Fruit fly (Drosophila melanogaster) whole organism, prepupa: ENCODE measurements around the gene obst-H.
A peak's percentile ranks its signal among the peaks of the same experiment; 100 is the strongest.

Source experiments
- CG10631 ChIP-seq: fragments of 200-800 bp; sonication (Bioruptor generic); optimal IDR thresholded peaks from 2 replicates; lab custom pipeline; 2016; ENCODE audit warnings: missing biosample characterization, missing genetic modification characterization
- CG10669 ChIP-seq: fragments of 200-800 bp; sonication (Bioruptor generic); optimal IDR thresholded peaks from 3 replicates; lab custom pipeline; 2018; ENCODE audit warnings: missing biosample characterization, mild to moderate bottlenecking, missing genetic modification characterization, moderate library complexity
- CG15336 ChIP-seq: fragments of 200-800 bp; sonication (Bioruptor generic); IDR thresholded peaks from 2 replicates; pipeline ENCODE4 v1.3.6; 2022; ENCODE audit warnings: missing biosample characterization, missing genetic modification characterization
- CG1621 ChIP-seq: fragments of 200-800 bp; sonication (Bioruptor generic); optimal IDR thresholded peaks from 3 replicates; lab custom pipeline; 2018; ENCODE audit warnings: missing biosample characterization, mild to moderate bottlenecking, missing genetic modification characterization
- CG16779 ChIP-seq: fragments of 200-800 bp; sonication (Bioruptor generic); optimal IDR thresholded peaks from 3 replicates; lab custom pipeline; 2017; ENCODE audit warnings: missing biosample characterization, mild to moderate bottlenecking, missing genetic modification characterization
- CG3032 ChIP-seq: fragments of 200-800 bp; optimal IDR thresholded peaks from 2 replicates; lab custom pipeline; 2019; ENCODE audit warnings: missing biosample characterization, mild to moderate bottlenecking, missing genetic modification characterization, moderate library complexity
- CG31627 ChIP-seq: fragments of 200-800 bp; sonication (Bioruptor generic); optimal IDR thresholded peaks from 3 replicates; lab custom pipeline; 2016; ENCODE audit warnings: missing biosample characterization, missing genetic modification characterization
- CG32006 ChIP-seq: fragments of 200-800 bp; sonication (Bioruptor generic); optimal IDR thresholded peaks from 3 replicates; lab custom pipeline; 2017; ENCODE audit warnings: missing biosample characterization, mild to moderate bottlenecking, missing genetic modification characterization
- CG3919 ChIP-seq: fragments of 200-800 bp; sonication (Bioruptor generic); optimal IDR thresholded peaks from 3 replicates; lab custom pipeline; 2016; ENCODE audit warnings: missing biosample characterization, missing genetic modification characterization
- CG6163 ChIP-seq: fragments of 200-800 bp; sonication (Bioruptor generic); IDR thresholded peaks from 3 replicates; pipeline ENCODE4 v1.3.6; 2022; ENCODE audit warnings: missing biosample characterization, missing genetic modification characterization
- CG6276 ChIP-seq: fragments of 200-800 bp; sonication (Bioruptor generic); optimal IDR thresholded peaks from 2 replicates; lab custom pipeline; 2017; ENCODE audit warnings: missing biosample characterization, mild to moderate bottlenecking, missing genetic modification characterization
- CG6808 ChIP-seq: fragments of 200-800 bp; sonication (Bioruptor generic); optimal IDR thresholded peaks from 3 replicates; lab custom pipeline; 2017; ENCODE audit warnings: missing biosample characterization, missing genetic modification characterization, mild to moderate bottlenecking, moderate library complexity, missing genetic modification reagents
- CG6854 ChIP-seq: fragments of 200-800 bp; sonication (Bioruptor generic); optimal IDR thresholded peaks from 2 replicates; lab custom pipeline; 2017; ENCODE audit warnings: missing biosample characterization, mild to moderate bottlenecking, missing genetic modification characterization
- CG7368 ChIP-seq: fragments of 200-800 bp; sonication (Bioruptor generic); optimal IDR thresholded peaks from 3 replicates; lab custom pipeline; 2016; ENCODE audit warnings: missing biosample characterization, missing genetic modification characterization
- CG8119 ChIP-seq: fragments of 200-800 bp; sonication (Bioruptor generic); IDR thresholded peaks from 3 replicates; pipeline ENCODE4 v1.3.6; 2022; ENCODE audit warnings: missing biosample characterization, missing genetic modification characterization
- CG8319 ChIP-seq: fragments of 200-800 bp; sonication (Bioruptor generic); optimal IDR thresholded peaks from 3 replicates; lab custom pipeline; 2016; ENCODE audit warnings: missing biosample characterization, missing genetic modification characterization
- Eip75B ChIP-seq: fragments of 200-800 bp; sonication (Bioruptor generic); optimal IDR thresholded peaks from 3 replicates; lab custom pipeline; 2016; ENCODE audit warnings: missing biosample characterization, missing genetic modification characterization
- Eip78C ChIP-seq: fragments of 200-800 bp; sonication (Bioruptor generic); peaks from one replicate; lab custom pipeline; 2016; ENCODE audit warnings: missing biosample characterization, missing genetic modification characterization
- Eip93F ChIP-seq: fragments of 200-800 bp; sonication (Bioruptor generic); optimal IDR thresholded peaks from 2 replicates; lab custom pipeline; 2016; ENCODE audit warnings: missing biosample characterization, mild to moderate bottlenecking, missing genetic modification characterization
- Ets21C ChIP-seq: fragments of 200-800 bp; sonication (Bioruptor generic); optimal IDR thresholded peaks from 3 replicates; lab custom pipeline; 2016; ENCODE audit warnings: missing biosample characterization, missing genetic modification characterization
- Ets96B ChIP-seq: fragments of 200-800 bp; optimal IDR thresholded peaks from 2 replicates; lab custom pipeline; 2019; ENCODE audit warnings: missing biosample characterization, mild to moderate bottlenecking, missing genetic modification characterization, moderate library complexity
- Gug ChIP-seq: fragments of 200-800 bp; sonication (Bioruptor generic); IDR thresholded peaks from 2 replicates; pipeline ENCODE4 v1.3.6; 2022; ENCODE audit warnings: missing biosample characterization, missing genetic modification characterization
- Hr38 ChIP-seq: sonication (Bioruptor generic); optimal IDR thresholded peaks from 2 replicates; lab custom pipeline; 2016; ENCODE audit warnings: missing biosample characterization, missing genetic modification characterization
- Hr39 ChIP-seq: fragments of 200-800 bp; sonication (Bioruptor generic); optimal IDR thresholded peaks from 2 replicates; lab custom pipeline; 2016; ENCODE audit warnings: missing biosample characterization, missing genetic modification characterization
- Hr4 ChIP-seq: fragments of 200-800 bp; sonication (Bioruptor generic); optimal IDR thresholded peaks from 3 replicates; lab custom pipeline; 2016; ENCODE audit warnings: missing biosample characterization, missing genetic modification characterization
- Met ChIP-seq: fragments of 200-800 bp; sonication (Bioruptor generic); optimal IDR thresholded peaks from 3 replicates; lab custom pipeline; 2016; ENCODE audit warnings: missing biosample characterization, missing genetic modification characterization
- OdsH ChIP-seq: fragments of 200-800 bp; sonication (Bioruptor generic); optimal IDR thresholded peaks from 3 replicates; lab custom pipeline; 2016; ENCODE audit warnings: missing biosample characterization, missing genetic modification characterization
- Sox14 ChIP-seq: fragments of 200-800 bp; sonication (Bioruptor generic); optimal IDR thresholded peaks from 3 replicates; lab custom pipeline; 2016; ENCODE audit warnings: missing biosample characterization, missing genetic modification characterization
- Sox15 ChIP-seq: fragments of 200-800 bp; sonication (Bioruptor generic); optimal IDR thresholded peaks from 3 replicates; lab custom pipeline; 2016; ENCODE audit warnings: missing biosample characterization, missing genetic modification characterization
- achi ChIP-seq: fragments of 200-800 bp; sonication (Bioruptor generic); optimal IDR thresholded peaks from 3 replicates; lab custom pipeline; 2016; ENCODE audit warnings: missing biosample characterization, missing genetic modification characterization
- acj6 ChIP-seq: fragments of 200-800 bp; sonication (Bioruptor generic); optimal IDR thresholded peaks from 3 replicates; lab custom pipeline; 2016; ENCODE audit warnings: missing biosample characterization, missing genetic modification characterization
- cyc ChIP-seq: fragments of 200-800 bp; sonication (Bioruptor generic); optimal IDR thresholded peaks from 3 replicates; lab custom pipeline; 2016; ENCODE audit warnings: missing biosample characterization, missing genetic modification characterization
- dac ChIP-seq: fragments of 200-800 bp; sonication (Bioruptor generic); optimal IDR thresholded peaks from 2 replicates; lab custom pipeline; 2017; ENCODE audit warnings: missing biosample characterization, mild to moderate bottlenecking, missing genetic modification characterization
- esn ChIP-seq: fragments of 200-800 bp; sonication (Bioruptor generic); optimal IDR thresholded peaks from 2 replicates; lab custom pipeline; 2016; ENCODE audit warnings: missing biosample characterization, mild to moderate bottlenecking, missing genetic modification characterization, moderate library complexity
- fd59A ChIP-seq: fragments of 200-800 bp; sonication (Bioruptor generic); optimal IDR thresholded peaks from 2 replicates; lab custom pipeline; 2017; ENCODE audit warnings: missing biosample characterization, mild to moderate bottlenecking, missing genetic modification characterization, missing genetic modification reagents
- fd85E ChIP-seq: fragments of 200-800 bp; sonication (Bioruptor generic); optimal IDR thresholded peaks from 3 replicates; lab custom pipeline; 2016; ENCODE audit warnings: missing biosample characterization, missing genetic modification characterization
- fkh ChIP-seq: fragments of 200-800 bp; sonication (Bioruptor generic); optimal IDR thresholded peaks from 3 replicates; lab custom pipeline; 2017; ENCODE audit warnings: missing biosample characterization, mild to moderate bottlenecking, missing genetic modification characterization, moderate library complexity
- net ChIP-seq: fragments of 200-800 bp; sonication (Bioruptor generic); optimal IDR thresholded peaks from 3 replicates; lab custom pipeline; 2016; ENCODE audit warnings: missing biosample characterization, missing genetic modification characterization
- pdm3 ChIP-seq: fragments of 200-800 bp; sonication (Bioruptor generic); optimal IDR thresholded peaks from 3 replicates; lab custom pipeline; 2016; ENCODE audit warnings: missing biosample characterization, missing genetic modification characterization
- salr ChIP-seq, 2 experiments: fragments of 200-800 bp; sonication (Bioruptor generic); optimal IDR thresholded peaks; 3 replicates each; lab custom pipeline; 2016 to 2018; ENCODE audit warnings: missing biosample characterization in 2 of 2, missing genetic modification characterization in 2 of 2, mild to moderate bottlenecking in 1 of 2
- ss ChIP-seq, 2 experiments: fragments of 200-800 bp; sonication (Bioruptor generic); optimal IDR thresholded peaks; 2 replicates in 1 of 2; 3 replicates in 1 of 2; lab custom pipeline; 2017 to 2018; ENCODE audit warnings: mild to moderate bottlenecking in 2 of 2, missing biosample characterization in 2 of 2, missing genetic modification characterization in 2 of 2, moderate library complexity in 1 of 2
- svp ChIP-seq: fragments of 200-800 bp; sonication (Bioruptor generic); peaks from one replicate; lab custom pipeline; 2016; ENCODE audit warnings: missing biosample characterization, missing genetic modification characterization
- topi ChIP-seq: fragments of 200-800 bp; sonication (Bioruptor generic); optimal IDR thresholded peaks from 3 replicates; lab custom pipeline; 2016; ENCODE audit warnings: missing biosample characterization, missing genetic modification characterization
- vri ChIP-seq: fragments of 200-800 bp; sonication (Bioruptor generic); optimal IDR thresholded peaks from 3 replicates; lab custom pipeline; 2016; ENCODE audit warnings: missing biosample characterization, mild to moderate bottlenecking, missing genetic modification characterization

The obst-H gene

DNA sequence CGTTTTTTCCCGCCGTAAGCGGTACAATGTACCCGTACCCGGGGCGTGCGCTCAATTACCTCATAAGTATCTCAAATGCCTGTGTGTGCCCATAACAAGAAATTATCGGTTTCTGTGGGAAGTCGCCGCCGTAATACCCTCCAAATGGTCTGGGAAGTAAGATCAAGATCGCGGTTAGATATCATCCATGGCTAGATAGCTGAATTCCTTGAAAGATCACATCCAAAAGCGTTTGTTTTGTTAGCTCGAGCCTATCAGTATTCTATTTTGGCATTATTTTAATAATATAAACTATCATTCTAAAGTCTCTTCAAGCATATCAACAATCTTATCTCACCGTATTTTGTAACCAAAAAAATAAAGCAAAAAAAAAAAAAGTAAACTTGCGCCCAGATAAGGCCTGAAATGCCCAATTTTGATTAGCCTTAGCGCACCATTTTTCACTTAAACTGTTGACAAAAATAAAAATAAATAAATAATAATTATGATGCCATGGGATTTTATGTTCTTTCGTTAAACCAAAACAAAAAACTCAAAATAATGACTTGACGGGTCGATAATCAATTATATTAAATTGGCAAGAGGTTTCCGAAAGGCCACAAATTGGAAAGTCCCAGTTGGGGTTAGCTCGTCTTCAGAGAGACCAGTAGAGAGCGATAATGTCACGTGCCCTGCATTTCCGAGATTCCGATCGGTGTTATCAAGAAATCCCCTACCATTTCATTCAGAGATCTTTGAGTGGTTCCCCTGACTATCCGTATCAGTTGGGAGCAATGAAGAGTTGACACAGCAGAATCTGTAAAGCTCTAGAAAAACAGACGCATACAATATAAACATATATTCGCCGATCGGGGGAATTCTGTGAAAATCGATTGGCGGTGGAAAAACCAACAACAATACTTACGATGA lies 9.8 kb upstream of the obst-H start:
- TF ChIP-seq net (GFP tag; lab: Kevin White, UChicago) = no peak
- no peak for TF ChIP-seq CG6276
- no peak for TF ChIP-seq CG16779 (tag; lab: Kevin White, UChicago)
- no peak for TF ChIP-seq acj6 (GFP tag; lab: Kevin White, UChicago)
- no peak for TF ChIP-seq pdm3 (GFP tag; lab: Kevin White, UChicago)
- TF ChIP-seq Sox15 (GFP tag; lab: Kevin White, UChicago) = no peak
- TF ChIP-seq fd85E (GFP tag; lab: Kevin White, UChicago) = no peak
- no peak for TF ChIP-seq esn (GFP tag; lab: Kevin White, UChicago)
- TF ChIP-seq CG15336 = no peak
- TF ChIP-seq fd59A = no peak
- TF ChIP-seq CG6854 = no peak
- no peak for TF ChIP-seq OdsH (GFP tag; lab: Kevin White, UChicago)
- no peak for TF ChIP-seq Hr39
- TF ChIP-seq CG32006 (GFP tag; lab: Kevin White, UChicago) = peak; percentile 47
- no peak for TF ChIP-seq CG6163 (GFP tag; lab: Robert Waterston, UW)
- TF ChIP-seq Ets96B (tag; lab: Kevin White, UChicago) = no peak
- TF ChIP-seq CG8119 (GFP tag; lab: Robert Waterston, UW) = no peak
- peak; percentile 48 for TF ChIP-seq vri (GFP tag; lab: Kevin White, UChicago)
- TF ChIP-seq Eip78C (GFP tag; lab: Kevin White, UChicago) = peak; percentile 40
- TF ChIP-seq CG1621 (tag; lab: Kevin White, UChicago) = no peak
- TF ChIP-seq Eip75B (GFP tag; lab: Kevin White, UChicago) = no peak
- TF ChIP-seq Hr38 (GFP tag; lab: Kevin White, UChicago) = no peak
- peak; percentile 84 for TF ChIP-seq svp
- TF ChIP-seq CG8319 = no peak
- TF ChIP-seq CG6808 = no peak
- peak; percentile 6 for TF ChIP-seq fkh
- no peak for TF ChIP-seq Met
- no peak for TF ChIP-seq cyc (GFP tag; lab: Kevin White, UChicago)
- no peak for TF ChIP-seq ss (GFP tag; optimal IDR thresholded peaks at IDR 0.05; lab: Kevin White, UChicago)
- TF ChIP-seq Ets21C (GFP tag; lab: Kevin White, UChicago) = no peak
- no peak for TF ChIP-seq topi (GFP tag; lab: Kevin White, UChicago)
- TF ChIP-seq salr (GFP tag; optimal IDR thresholded peaks at IDR 0.05; lab: Kevin White, UChicago) = peak in 1 of 2 experiments; percentile 30
- no peak for TF ChIP-seq Sox14 (GFP tag; lab: Kevin White, UChicago)
- TF ChIP-seq CG10631 (GFP tag; lab: Kevin White, UChicago) = no peak
- TF ChIP-seq, all 60 proteins: peak for 6

DNA sequence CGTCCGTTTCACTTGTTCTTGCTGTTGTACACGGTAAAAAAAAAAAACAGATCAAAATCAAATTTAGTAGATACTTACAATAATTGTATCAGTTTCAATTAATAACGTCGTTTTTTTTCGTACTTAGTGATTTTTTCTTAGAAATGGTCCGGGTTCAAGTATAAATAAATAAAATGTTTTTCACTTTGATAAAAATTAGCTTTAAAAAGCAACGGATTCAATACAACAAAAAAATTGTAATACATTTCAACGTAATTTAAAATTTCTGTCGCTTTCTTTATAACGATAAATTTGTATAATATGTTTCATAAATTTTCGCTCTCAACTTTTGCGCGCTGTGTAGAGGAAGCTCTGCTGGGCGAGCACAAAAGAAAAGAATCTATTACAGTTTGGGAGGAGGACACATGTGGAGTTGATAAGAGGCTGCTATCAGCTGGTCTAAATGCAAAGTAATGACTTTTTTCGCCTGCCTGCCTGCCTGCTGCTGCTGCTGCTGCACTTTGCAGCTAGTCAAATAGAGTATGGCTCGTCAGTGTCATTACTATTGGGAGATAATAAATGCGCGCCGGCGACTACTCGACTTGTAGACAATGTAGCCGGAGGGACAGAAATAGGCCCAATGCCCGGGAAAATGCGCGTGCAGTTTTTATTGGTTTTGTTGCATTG lies 9.0 kb upstream of the obst-H start:
- TF ChIP-seq CG7368 (GFP tag; lab: Kevin White, UChicago) (no peak), Met (peak; percentile 56), achi (peak; percentile 76), acj6 (GFP tag; lab: Kevin White, UChicago) (peak; percentile 55), CG10669 (GFP tag; lab: Kevin White, UChicago) (peak; percentile 57), CG3919 (GFP tag; lab: Kevin White, UChicago) (peak; percentile 45), CG3032 (tag; lab: Kevin White, UChicago) (peak; percentile 56), fd59A (peak; percentile 27), CG15336 (peak; percentile 79), CG16779 (tag; lab: Kevin White, UChicago) (peak; percentile 30), Eip93F (GFP tag; lab: Kevin White, UChicago) (no peak), vri (GFP tag; lab: Kevin White, UChicago) (no peak), CG32006 (GFP tag; lab: Kevin White, UChicago) (peak; percentile 90), fd85E (GFP tag; lab: Kevin White, UChicago) (no peak), Ets21C (GFP tag; lab: Kevin White, UChicago) (no peak), CG6276 (peak; percentile 79), salr (GFP tag; optimal IDR thresholded peaks at IDR 0.05; lab: Kevin White, UChicago) (peak in 1 of 2 experiments; percentile 84), CG6808 (peak; percentile 64), esn (GFP tag; lab: Kevin White, UChicago) (peak; percentile 46), CG1621 (tag; lab: Kevin White, UChicago) (no peak), Gug (GFP tag; lab: Robert Waterston, UW) (peak; percentile 71), Eip78C (GFP tag; lab: Kevin White, UChicago) (peak; percentile 93), Hr4 (peak; percentile 86), CG31627 (GFP tag; lab: Kevin White, UChicago) (peak; percentile 37), CG8319 (peak; percentile 21), cyc (GFP tag; lab: Kevin White, UChicago) (peak; percentile 20), dac (GFP tag; lab: Kevin White, UChicago) (peak; percentile 41), Sox14 (GFP tag; lab: Kevin White, UChicago) (peak; percentile 71), CG6163 (GFP tag; lab: Robert Waterston, UW) (peak; percentile 36; the same call in 2 of the 3 replicates), ss (GFP tag; optimal IDR thresholded peaks at IDR 0.05; lab: Kevin White, UChicago) (peak; percentile 36 to 67), Hr38 (GFP tag; lab: Kevin White, UChicago) (no peak), svp (peak; percentile 88)
